Worm (Caenorhabditis elegans) whole organism, early embryonic: Measurements from ENCODE around the gene F37A8.1.

Source experiments
- B0310.2 ChIP-seq: sonication (generic microtip); optimal IDR thresholded peaks from 2 replicates; lab custom pipeline; 2016; ENCODE audit warnings: mild to moderate bottlenecking, missing genetic modification characterization, missing compliant biosample characterization
- ama-1 ChIP-seq: fragments of 150-350 bp; optimal IDR thresholded peaks from 2 replicates; lab custom pipeline; 2014
- ceh-13 ChIP-seq: fragments of 200-800 bp; sonication (Bioruptor generic); optimal IDR thresholded peaks from 2 replicates; lab custom pipeline; 2018; ENCODE audit warnings: mild to moderate bottlenecking, missing genetic modification characterization, missing compliant biosample characterization
- flt-1 ChIP-seq: fragments of 200-800 bp; sonication (Bioruptor generic); IDR thresholded peaks from 2 replicates; pipeline ENCODE4 v1.3.6; 2022; ENCODE audit warnings: missing genetic modification characterization, missing compliant biosample characterization
- hmbx-1 ChIP-seq: sonication (generic microtip); optimal IDR thresholded peaks from 2 replicates; lab custom pipeline; 2016; ENCODE audit warnings: mild to moderate bottlenecking, missing genetic modification characterization, missing compliant biosample characterization
- hmg-4 ChIP-seq: fragments of 200-800 bp; sonication (Bioruptor generic); optimal IDR thresholded peaks from 2 replicates; lab custom pipeline; 2018; ENCODE audit warnings: mild to moderate bottlenecking, missing genetic modification characterization, missing compliant biosample characterization

DNA sequence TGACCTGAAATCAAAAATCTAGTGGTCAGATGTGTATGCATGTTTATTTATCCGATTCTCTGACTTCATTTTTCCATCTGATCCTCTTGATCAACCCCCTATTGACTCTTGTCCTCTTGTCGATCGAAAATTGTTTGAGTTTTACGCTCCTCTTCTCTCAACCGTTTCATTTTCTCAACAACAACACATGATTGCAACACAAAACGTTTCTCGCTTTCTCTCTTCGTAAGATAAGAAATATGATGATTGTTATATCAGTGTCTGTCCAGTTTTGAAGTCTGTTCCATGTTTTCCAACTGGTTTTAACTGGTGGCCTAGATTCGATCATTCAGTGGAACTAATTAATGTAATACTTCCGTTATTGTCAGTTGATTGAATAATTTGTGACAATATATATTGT lies 23.8 kb downstream of the F37A8.1 start:
- TF ChIP-seq ama-1 (lab: Kevin White, UChicago): no peak
- no peak for TF ChIP-seq hmbx-1 (tag; lab: Kevin White, UChicago)
- no peak for TF ChIP-seq ceh-13 (GFP tag; lab: Kevin White, UChicago)
- TF ChIP-seq B0310.2 (tag; lab: Kevin White, UChicago): no peak
- no peak for TF ChIP-seq hmg-4
- no peak for TF ChIP-seq flt-1 (GFP tag; lab: Robert Waterston, UW)
